Fruit fly (Drosophila melanogaster) whole organism, prepupa: ENCODE data around the gene tank.

Experiments
- Blimp-1 ChIP-seq: fragments of 200-800 bp; sonication (Bioruptor generic); optimal IDR thresholded peaks from 3 replicates; lab custom pipeline; 2017; ENCODE audit warnings: missing biosample characterization, missing genetic modification characterization, mild to moderate bottlenecking, moderate library complexity, missing genetic modification reagents
- CG16779 ChIP-seq: fragments of 200-800 bp; sonication (Bioruptor generic); optimal IDR thresholded peaks from 3 replicates; lab custom pipeline; 2017; ENCODE audit warnings: missing biosample characterization, mild to moderate bottlenecking, missing genetic modification characterization
- Eip78C ChIP-seq: fragments of 200-800 bp; sonication (Bioruptor generic); peaks from one replicate; lab custom pipeline; 2016; ENCODE audit warnings: missing biosample characterization, missing genetic modification characterization
- dsx ChIP-seq: fragments of 200-800 bp; optimal IDR thresholded peaks from 3 replicates; lab custom pipeline; 2019; ENCODE audit warnings: missing biosample characterization, mild to moderate bottlenecking, missing genetic modification characterization, moderate library complexity; ENCODE audit not compliant: poor library complexity, severe bottlenecking
- svp ChIP-seq: fragments of 200-800 bp; sonication (Bioruptor generic); peaks from one replicate; lab custom pipeline; 2016; ENCODE audit warnings: missing biosample characterization, missing genetic modification characterization

DNA sequence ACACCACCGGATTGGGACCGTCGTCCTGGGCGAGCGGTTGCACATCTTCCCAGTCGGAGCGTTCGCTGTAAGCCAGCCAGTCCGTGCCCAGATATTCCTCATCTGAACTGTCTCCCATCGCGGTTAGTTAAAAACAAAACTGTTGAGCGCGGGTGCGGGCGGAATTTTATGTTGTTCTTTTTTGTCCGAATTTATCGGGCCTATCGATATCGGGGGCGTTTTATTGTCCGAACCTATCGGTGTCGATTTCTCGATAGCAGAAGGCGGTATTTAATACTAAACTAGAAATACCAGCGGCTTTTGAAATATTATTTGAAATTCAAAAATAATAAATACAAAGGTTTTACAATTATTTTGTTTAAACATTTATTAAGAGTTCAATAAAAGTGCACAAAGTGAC, 7.3 kb downstream of the tank start, which contains the start of gene Fnta:
- TF ChIP-seq dsx (GFP tag; lab: Kevin White, UChicago): no peak
- no peak for TF ChIP-seq CG16779 (tag; lab: Kevin White, UChicago)
- no peak for TF ChIP-seq svp (GFP tag; lab: Kevin White, UChicago)
- no peak for TF ChIP-seq Blimp-1 (GFP tag; lab: Kevin White, UChicago)
- TF ChIP-seq Eip78C (GFP tag; lab: Kevin White, UChicago): no peak
